Worm (Caenorhabditis elegans) whole organism, L3 larva: ENCODE data around the gene T06D4.1.

ENCODE experiments used
- aly-2 ChIP-seq: fragments of 150-350 bp; optimal IDR thresholded peaks from 2 replicates; lab custom pipeline; 2014; ENCODE audit warnings: missing biosample characterization, missing genetic modification characterization
- fkh-10 ChIP-seq: sonication (generic microtip); optimal IDR thresholded peaks from 2 replicates; lab custom pipeline; 2017; ENCODE audit warnings: missing biosample characterization, missing genetic modification reagents, missing genetic modification characterization
- lin-15B ChIP-seq: fragments of 150-350 bp; optimal IDR thresholded peaks from 2 replicates; lab custom pipeline; 2014; ENCODE audit warnings: missing biosample characterization, missing genetic modification characterization
- nhr-237 ChIP-seq: fragments of 150-350 bp; optimal IDR thresholded peaks from 2 replicates; lab custom pipeline; 2014; ENCODE audit warnings: missing biosample characterization, missing genetic modification characterization

DNA sequence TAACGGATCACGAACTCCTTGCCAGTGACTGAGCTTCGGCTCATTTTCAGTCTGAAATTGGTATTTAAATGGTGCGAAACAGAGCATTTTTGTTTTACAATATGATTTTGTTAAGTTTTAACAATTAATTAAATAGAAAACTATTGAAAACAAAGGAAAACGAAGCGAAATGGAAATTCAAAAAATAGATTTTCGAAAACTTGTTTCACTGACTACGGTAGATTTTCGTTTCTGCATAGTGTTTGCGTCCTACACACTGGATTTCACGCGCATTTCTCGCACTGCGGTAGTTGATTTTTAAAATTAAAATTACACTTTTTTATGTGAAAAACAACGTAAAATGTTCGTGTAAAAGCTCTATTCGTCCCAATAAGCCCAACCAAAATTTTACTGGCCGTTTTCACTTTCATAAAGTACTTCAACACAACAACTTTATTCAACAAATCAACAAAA is 35.3 kb upstream of the T06D4.1 start, which contains the start of gene bath-30:
- TF ChIP-seq lin-15B (no peak), aly-2 (tag; lab: Kevin White, UChicago) (no peak), fkh-10 (GFP tag; lab: Kevin White, UChicago) (no peak), nhr-237 (no peak)
